Worm (Caenorhabditis elegans) whole organism, L4/young adult: ENCODE measurements around the gene oac-41.

Experiments used
- W03F9.2 ChIP-seq: fragments of 150-350 bp; optimal IDR thresholded peaks from 2 replicates; lab custom pipeline; 2014; ENCODE audit warnings: missing biosample characterization, missing genetic modification characterization
- dao-5 ChIP-seq: sonication (generic microtip); optimal IDR thresholded peaks from 2 replicates; lab custom pipeline; 2016; ENCODE audit warnings: missing genotype, missing genetic modification characterization, moderate library complexity, missing compliant biosample characterization
- him-1 ChIP-seq: sonication (generic microtip); optimal IDR thresholded peaks from 2 replicates; lab custom pipeline; 2016; ENCODE audit warnings: missing genotype, missing genetic modification reagents, missing genetic modification characterization, missing compliant biosample characterization

- TF ChIP-seq him-1 (tag; lab: Kevin White, UChicago) (no peak), dao-5 (no peak), W03F9.2 (tag; lab: Kevin White, UChicago) (no peak)
These were observed 34.3 kb upstream of the oac-41 start, which contains the start of gene C25E10.10 for ce11 chrV:9056253-9056652.
